Fruit fly (Drosophila melanogaster) whole organism, pupa: ENCODE measurements around the gene Cad88C.

Experiments used
- CG10348 ChIP-seq: fragments of 200-800 bp; sonication (Bioruptor generic); IDR thresholded peaks from 2 replicates; pipeline ENCODE4 v1.3.6; 2022; ENCODE audit warnings: missing biosample characterization, missing genetic modification characterization
- CG13204 ChIP-seq: fragments of 200-800 bp; sonication (Bioruptor generic); optimal IDR thresholded peaks from 2 replicates; lab custom pipeline; 2018; ENCODE audit warnings: missing biosample characterization, mild to moderate bottlenecking, missing genetic modification characterization, moderate library complexity
- CG32121 ChIP-seq: fragments of 200-800 bp; sonication (Bioruptor generic); IDR thresholded peaks from 2 replicates; pipeline ENCODE4 v1.3.6; 2022; ENCODE audit warnings: missing biosample characterization, missing genetic modification characterization
- CG4496 ChIP-seq: fragments of 200-800 bp; sonication (Bioruptor generic); IDR thresholded peaks from 3 replicates; pipeline ENCODE4 v1.3.6; 2022; ENCODE audit warnings: missing biosample characterization, missing genetic modification characterization
- CG8301 ChIP-seq: fragments of 200-800 bp; sonication (Bioruptor generic); optimal IDR thresholded peaks from 2 replicates; lab custom pipeline; 2018; ENCODE audit warnings: missing biosample characterization, mild to moderate bottlenecking, missing genetic modification characterization
- CG9948 ChIP-seq: fragments of 200-800 bp; sonication (Bioruptor generic); optimal IDR thresholded peaks from 2 replicates; lab custom pipeline; 2018; ENCODE audit warnings: missing biosample characterization, mild to moderate bottlenecking, missing genetic modification characterization, moderate library complexity
- EcR ChIP-seq: fragments of 200-800 bp; sonication (Bioruptor generic); optimal IDR thresholded peaks from 3 replicates; lab custom pipeline; 2019; ENCODE audit warnings: missing biosample characterization, missing genetic modification characterization, mild to moderate bottlenecking, moderate library complexity, missing genetic modification reagents
- Ets98B ChIP-seq: fragments of 200-800 bp; sonication (Bioruptor generic); IDR thresholded peaks from 2 replicates; pipeline ENCODE4 v1.3.6; 2022; ENCODE audit warnings: missing biosample characterization, missing genetic modification characterization
- Snoo ChIP-seq: fragments of 200-800 bp; sonication (Bioruptor generic); optimal IDR thresholded peaks from 3 replicates; lab custom pipeline; 2017; ENCODE audit warnings: missing biosample characterization, mild to moderate bottlenecking, missing genetic modification characterization, inconsistent platforms
- fd96Ca ChIP-seq: fragments of 200-800 bp; sonication (Bioruptor generic); IDR thresholded peaks from 3 replicates; pipeline ENCODE4 v1.3.6; 2022; ENCODE audit warnings: missing biosample characterization, missing genetic modification characterization
- rn ChIP-seq: fragments of 200-800 bp; sonication (Bioruptor generic); IDR thresholded peaks from 2 replicates; pipeline ENCODE4 v1.3.6; 2022; ENCODE audit warnings: missing biosample characterization, missing genetic modification characterization

dm6 chr3R:14656760-14657604, 26.7 kb downstream of the Cad88C start, which contains the start of gene CG3505:
- TF ChIP-seq EcR (GFP tag; lab: Kevin White, UChicago) (no peak), CG8301 (tag; lab: Kevin White, UChicago) (peak; percentile 20), CG4496 (GFP tag; lab: Robert Waterston, UW) (peak; percentile 56; the same call in 1 of the 3 replicates), CG9948 (tag; lab: Kevin White, UChicago) (no peak), CG13204 (no peak), CG10348 (GFP tag; lab: Robert Waterston, UW) (no peak), rn (GFP tag; lab: Robert Waterston, UW) (no peak), CG32121 (peak; percentile 54; the same call in 1 of the 2 replicates), Snoo (tag; lab: Kevin White, UChicago) (peak; percentile 27), Ets98B (GFP tag; lab: Robert Waterston, UW) (peak; percentile 73), fd96Ca (peak; percentile 74; the same call in 2 of the 3 replicates)
